Worm (Caenorhabditis elegans) whole organism, L4 larva: ENCODE measurements around the gene Y39A1A.24.
A peak's percentile ranks its signal among the peaks of the same experiment; 100 is the strongest.

Experiments
- F10B5.3 ChIP-seq: sonication (generic microtip); optimal IDR thresholded peaks from 2 replicates; lab custom pipeline; 2016; ENCODE audit warnings: mild to moderate bottlenecking, missing genetic modification characterization, missing compliant biosample characterization
- F49E8.2 ChIP-seq: sonication (generic microtip); optimal IDR thresholded peaks from 2 replicates; lab custom pipeline; 2016; ENCODE audit warnings: missing compliant biosample characterization, mild to moderate bottlenecking, missing genetic modification characterization, borderline replicate concordance
- R02D3.7 ChIP-seq: fragments of 150-350 bp; sonication (generic microtip); optimal IDR thresholded peaks from 3 replicates; lab custom pipeline; 2014; ENCODE audit warnings: missing biosample characterization, missing genetic modification characterization
- ZK546.5 ChIP-seq, 2 experiments: sonication (generic microtip); optimal IDR thresholded peaks; 2 replicates each; lab custom pipeline; 2017; ENCODE audit warnings: missing biosample characterization in 2 of 2, missing genetic modification characterization in 2 of 2
- aha-1 ChIP-seq: fragments of 150-350 bp; peaks from one replicate; lab custom pipeline; 2014; ENCODE audit warnings: missing biosample characterization, missing genetic modification characterization
- arid-1 ChIP-seq: fragments of 200-800 bp; sonication (Bioruptor generic); conservative IDR thresholded peaks from 2 replicates; pipeline ENCODE4 v1.3.6; 2022; ENCODE audit warnings: missing genetic modification reagents, missing genetic modification characterization, missing compliant biosample characterization
- daf-16 ChIP-seq, 3 experiments: sonication (generic microtip); optimal IDR thresholded peaks; 2 replicates each; lab custom pipeline; 2016 to 2017; ENCODE audit warnings: missing genetic modification characterization in 3 of 3, missing genetic modification reagents in 3 of 3, mild to moderate bottlenecking in 2 of 3, missing compliant biosample characterization in 2 of 3, missing biosample characterization in 1 of 3, moderate library complexity in 1 of 3
- dmd-6 ChIP-seq: fragments of 200-800 bp; sonication (Bioruptor generic); IDR thresholded peaks from 2 replicates; pipeline ENCODE4 v1.3.6; 2022; ENCODE audit warnings: missing genetic modification reagents, missing genetic modification characterization, missing compliant biosample characterization
- dpl-1 ChIP-seq: fragments of 150-350 bp; optimal IDR thresholded peaks from 2 replicates; lab custom pipeline; 2014; ENCODE audit warnings: missing biosample characterization, missing genetic modification reagents, missing genetic modification characterization
- dve-1 ChIP-seq: sonication (generic microtip); optimal IDR thresholded peaks from 2 replicates; lab custom pipeline; 2017; ENCODE audit warnings: antibody characterized with exemption, mild to moderate bottlenecking, missing genetic modification characterization, missing compliant biosample characterization; ENCODE audit not compliant: insufficient read depth
- fkh-10 ChIP-seq: fragments of 150-350 bp; optimal IDR thresholded peaks from 2 replicates; lab custom pipeline; 2014; ENCODE audit warnings: missing biosample characterization, missing genetic modification reagents, missing genetic modification characterization
- hlh-11 ChIP-seq: fragments of 200-800 bp; sonication (Bioruptor generic); optimal IDR thresholded peaks from 2 replicates; lab custom pipeline; 2018; ENCODE audit warnings: mild to moderate bottlenecking, missing genetic modification characterization, missing compliant biosample characterization
- hmg-1.1 ChIP-seq: fragments of 200-800 bp; sonication (Bioruptor generic); IDR thresholded peaks from 2 replicates; pipeline ENCODE4 v1.3.6; 2022; ENCODE audit warnings: missing genetic modification reagents, missing genetic modification characterization, missing compliant biosample characterization
- jun-1 ChIP-seq: fragments of 150-350 bp; optimal IDR thresholded peaks from 2 replicates; lab custom pipeline; 2014; ENCODE audit warnings: missing biosample characterization, missing genetic modification reagents, missing genetic modification characterization
- lim-7 ChIP-seq: fragments of 200-800 bp; sonication (Bioruptor generic); IDR thresholded peaks from 2 replicates; pipeline ENCODE4 v1.3.6; 2022; ENCODE audit warnings: missing genetic modification characterization, missing compliant biosample characterization
- lin-13 ChIP-seq: fragments of 150-350 bp; optimal IDR thresholded peaks from 2 replicates; lab custom pipeline; 2014; ENCODE audit warnings: missing biosample characterization, missing genetic modification reagents, missing genetic modification characterization
- lin-38 ChIP-seq: fragments of 200-800 bp; sonication (Bioruptor generic); IDR thresholded peaks from 2 replicates; pipeline ENCODE4 v1.3.6; 2022; ENCODE audit warnings: missing genetic modification reagents, missing genetic modification characterization, missing compliant biosample characterization
- lin-39 ChIP-seq: fragments of 150-350 bp; optimal IDR thresholded peaks from 2 replicates; lab custom pipeline; 2014; ENCODE audit warnings: missing biosample characterization, missing genetic modification reagents, missing genetic modification characterization
- lir-3 ChIP-seq: sonication (generic microtip); optimal IDR thresholded peaks from 2 replicates; lab custom pipeline; 2016; ENCODE audit warnings: mild to moderate bottlenecking, missing genetic modification characterization, missing compliant biosample characterization
- lsy-2 ChIP-seq, 2 experiments: fragments of 150-350 bp in 1 of 2; sonication (generic microtip) in 1 of 2; optimal IDR thresholded peaks; 2 replicates each; lab custom pipeline; 2014 to 2017; ENCODE audit warnings: missing biosample characterization in 2 of 2, missing genetic modification characterization in 2 of 2
- madf-5 ChIP-seq, 2 experiments: fragments of 200-800 bp; sonication (Bioruptor generic); IDR thresholded peaks; 2 replicates each; pipeline ENCODE4 v1.3.6; 2022; ENCODE audit warnings: missing compliant biosample characterization in 2 of 2, missing genetic modification characterization in 2 of 2
- mdl-1 ChIP-seq, 2 experiments: fragments of 150-350 bp in 1 of 2; sonication (generic microtip) in 1 of 2; optimal IDR thresholded peaks; 2 replicates each; lab custom pipeline; 2014 to 2017; ENCODE audit warnings: missing biosample characterization in 2 of 2, missing genetic modification characterization in 2 of 2
- mep-1 ChIP-seq: fragments of 150-350 bp; sonication (generic microtip); optimal IDR thresholded peaks from 3 replicates; lab custom pipeline; 2014; ENCODE audit warnings: missing biosample characterization, missing genetic modification characterization
- nhr-11 ChIP-seq: fragments of 150-350 bp; optimal IDR thresholded peaks from 2 replicates; lab custom pipeline; 2014; ENCODE audit warnings: missing biosample characterization, missing genetic modification characterization
- nhr-25 ChIP-seq: sonication (generic microtip); optimal IDR thresholded peaks from 2 replicates; lab custom pipeline; 2017; ENCODE audit warnings: missing genetic modification characterization, mild to moderate bottlenecking, missing compliant biosample characterization, antibody characterized with exemption, moderate library complexity, borderline replicate concordance; ENCODE audit not compliant: insufficient read depth
- nhr-28 ChIP-seq: fragments of 150-350 bp; optimal IDR thresholded peaks from 2 replicates; lab custom pipeline; 2014; ENCODE audit warnings: missing biosample characterization, missing genetic modification characterization
- nhr-42 ChIP-seq: fragments of 200-800 bp; sonication (Bioruptor generic); IDR thresholded peaks from 2 replicates; pipeline ENCODE4 v1.3.6; 2022; ENCODE audit warnings: missing genetic modification characterization, missing compliant biosample characterization
- nhr-48 ChIP-seq: sonication (generic microtip); optimal IDR thresholded peaks from 2 replicates; lab custom pipeline; 2016; ENCODE audit warnings: mild to moderate bottlenecking, missing genetic modification characterization, missing compliant biosample characterization
- nhr-77 ChIP-seq: fragments of 150-350 bp; optimal IDR thresholded peaks from 2 replicates; lab custom pipeline; 2014; ENCODE audit warnings: missing biosample characterization, missing genetic modification characterization
- pha-4 ChIP-seq, 2 experiments: fragments of 150-350 bp in 1 of 2; fragments of 200-800 bp in 1 of 2; sonication (Bioruptor generic) in 1 of 2; IDR thresholded peaks in 1 of 2; optimal IDR thresholded peaks in 1 of 2; 2 replicates each; pipeline versions ENCODE4 v1.3.6 to Lab custom; 2014 to 2022; ENCODE audit warnings: missing genetic modification characterization in 2 of 2, missing genetic modification reagents in 2 of 2, missing biosample characterization in 1 of 2, missing compliant biosample characterization in 1 of 2
- snpc-4 ChIP-seq: fragments of 150-350 bp; optimal IDR thresholded peaks from 2 replicates; lab custom pipeline; 2014; ENCODE audit warnings: missing biosample characterization, missing genetic modification characterization
- tra-1 ChIP-seq: fragments of 200-800 bp; sonication (Bioruptor generic); IDR thresholded peaks from 2 replicates; pipeline ENCODE4 v1.3.6; 2022; ENCODE audit warnings: missing genetic modification reagents, missing genetic modification characterization, missing compliant biosample characterization
- vab-7 ChIP-seq: fragments of 200-800 bp; sonication (Bioruptor generic); IDR thresholded peaks from 2 replicates; pipeline ENCODE4 v1.3.6; 2022; ENCODE audit warnings: missing genetic modification reagents, missing genetic modification characterization, missing compliant biosample characterization
- zip-11 ChIP-seq: fragments of 200-800 bp; sonication (Bioruptor generic); IDR thresholded peaks from 2 replicates; pipeline ENCODE4 v1.3.6; 2022; ENCODE audit warnings: missing genetic modification characterization, missing compliant biosample characterization

Y39A1A.24 gene

ce11 chrIII:10628360-10628759, 15.9 kb downstream of the Y39A1A.24 start (continued):
- peak; percentile 3 for TF ChIP-seq lin-13 (GFP tag; lab: Kevin White, UChicago)
- TF ChIP-seq dve-1 (tag; lab: Kevin White, UChicago): peak; percentile 67
- peak; percentile 58 for TF ChIP-seq hlh-11 (tag; lab: Kevin White, UChicago)
- TF ChIP-seq mep-1: peak; percentile 13
- no peak for TF ChIP-seq jun-1
- no peak for TF ChIP-seq arid-1 (GFP tag; lab: Robert Waterston, UW)
- TF ChIP-seq nhr-28 (tag; lab: Kevin White, UChicago): peak; percentile 18
- peak in 1 of 2 experiments; percentile 73 for TF ChIP-seq mdl-1 (tag; optimal IDR thresholded peaks at IDR 0.05; lab: Kevin White, UChicago)
- TF ChIP-seq lin-38 (GFP tag; lab: Robert Waterston, UW): peak; percentile 37
- TF ChIP-seq F49E8.2 (tag; lab: Kevin White, UChicago): no peak
- TF ChIP-seq dmd-6: peak; percentile 21; the same call in 1 of the 2 replicates
- no peak for TF ChIP-seq snpc-4 (tag; lab: Kevin White, UChicago)
- peak; percentile 31 for TF ChIP-seq dpl-1
- TF ChIP-seq nhr-11 (tag; lab: Kevin White, UChicago): no peak

ce11 chrIII:10629043-10629442, 16.6 kb downstream of the Y39A1A.24 start, which contains the start of gene swt-4:
Gene swt-4, minus strand, starts transcription at chrIII:10629143.
- no peak for TF ChIP-seq dmd-6
- no peak for TF ChIP-seq lim-7
- no peak for TF ChIP-seq madf-5 (GFP tag; IDR thresholded peaks at IDR 0.05; lab: Robert Waterston, UW)
- TF ChIP-seq vab-7 (GFP tag; lab: Robert Waterston, UW): no peak
- TF ChIP-seq F49E8.2 (tag; lab: Kevin White, UChicago): no peak
- TF ChIP-seq tra-1 (GFP tag; lab: Robert Waterston, UW): no peak
- TF ChIP-seq R02D3.7 (tag; lab: Kevin White, UChicago): no peak
- TF ChIP-seq ZK546.5 (tag; optimal IDR thresholded peaks at IDR 0.05; lab: Kevin White, UChicago): no peak
- TF ChIP-seq F10B5.3 (tag; lab: Kevin White, UChicago): no peak
- TF ChIP-seq zip-11 (GFP tag; lab: Robert Waterston, UW): no peak
- no peak for TF ChIP-seq jun-1
- TF ChIP-seq lir-3 (tag; lab: Kevin White, UChicago): no peak
- no peak for TF ChIP-seq aha-1 (tag; lab: Kevin White, UChicago)
- no peak for TF ChIP-seq fkh-10 (GFP tag; lab: Kevin White, UChicago)
- no peak for TF ChIP-seq nhr-48 (tag; lab: Kevin White, UChicago)
- no peak for TF ChIP-seq pha-4 (GFP tag; IDR thresholded peaks at IDR 0.05; lab: Robert Waterston, UW)
- TF ChIP-seq pha-4 (tag; optimal IDR thresholded peaks at IDR 0.05; lab: Kevin White, UChicago): no peak
- no peak for TF ChIP-seq nhr-42 (GFP tag; lab: Robert Waterston, UW)

ce11 chrIII:10629795-10630194, 17.4 kb downstream of the Y39A1A.24 start:
- TF ChIP-seq aha-1 (tag; lab: Kevin White, UChicago) (peak; percentile 68), hlh-11 (tag; lab: Kevin White, UChicago) (peak; percentile 12), lsy-2 (tag; optimal IDR thresholded peaks at IDR 0.05; lab: Kevin White, UChicago) (peak in 1 of 2 experiments; percentile 35), nhr-25 (tag; lab: Kevin White, UChicago) (peak; percentile 22), nhr-77 (tag; lab: Kevin White, UChicago) (peak; percentile 4), daf-16 (GFP tag; optimal IDR thresholded peaks at IDR 0.05; lab: Kevin White, UChicago) (no peak), daf-16 (tag; optimal IDR thresholded peaks at IDR 0.05; lab: Kevin White, UChicago) (peak; percentile 92), hmg-1.1 (GFP tag; lab: Robert Waterston, UW) (no peak), dve-1 (tag; lab: Kevin White, UChicago) (peak; percentile 19), lin-39 (tag; lab: Kevin White, UChicago) (no peak)
